Fruit fly (Drosophila melanogaster) whole organism, embryonic: ENCODE measurements around the gene CG4004.
A peak's percentile ranks its signal among the peaks of the same experiment; 100 is the strongest.

Experiments used
- Ada2b ChIP-seq: fragments of 200-800 bp; sonication (Bioruptor generic); IDR thresholded peaks from 2 replicates; pipeline ENCODE4 v1.3.6; 2022; ENCODE audit warnings: missing biosample characterization, missing genetic modification characterization
- Antp ChIP-seq: fragments of 200-800 bp; sonication (Bioruptor generic); optimal IDR thresholded peaks from 3 replicates; lab custom pipeline; 2016; ENCODE audit warnings: missing biosample characterization, missing genetic modification characterization
- BtbVII ChIP-seq: fragments of 200-800 bp; sonication (Bioruptor generic); optimal IDR thresholded peaks from 3 replicates; lab custom pipeline; 2017; ENCODE audit warnings: missing biosample characterization, mild to moderate bottlenecking, missing genetic modification characterization
- Bteb2 ChIP-seq: fragments of 200-800 bp; sonication (Bioruptor generic); optimal IDR thresholded peaks from 2 replicates; lab custom pipeline; 2016; ENCODE audit warnings: missing biosample characterization, missing genetic modification characterization
- C15 ChIP-seq: fragments of 200-800 bp; sonication (Bioruptor generic); IDR thresholded peaks from 3 replicates; pipeline ENCODE4 v1.3.6; 2022; ENCODE audit warnings: missing biosample characterization, missing genetic modification characterization
- CG10959 ChIP-seq: fragments of 200-800 bp; sonication (Bioruptor generic); IDR thresholded peaks from 2 replicates; pipeline ENCODE4 v1.3.6; 2022; ENCODE audit warnings: missing biosample characterization, missing genetic modification characterization
- CG11398 ChIP-seq: fragments of 200-800 bp; sonication (Bioruptor generic); optimal IDR thresholded peaks from 2 replicates; lab custom pipeline; 2016; ENCODE audit warnings: missing biosample characterization, missing genetic modification characterization
- CG12155 ChIP-seq: fragments of 200-800 bp; sonication (Bioruptor generic); optimal IDR thresholded peaks from 3 replicates; lab custom pipeline; 2016; ENCODE audit warnings: missing biosample characterization, missing genetic modification characterization
- CG13775 ChIP-seq: fragments of 200-800 bp; sonication (Bioruptor generic); optimal IDR thresholded peaks from 3 replicates; lab custom pipeline; 2017; ENCODE audit warnings: missing biosample characterization, mild to moderate bottlenecking, missing genetic modification characterization
- CG15269 ChIP-seq: fragments of 200-800 bp; sonication (Bioruptor generic); optimal IDR thresholded peaks from 2 replicates; lab custom pipeline; 2018; ENCODE audit warnings: missing biosample characterization, mild to moderate bottlenecking, missing genetic modification characterization, moderate library complexity
- CG15479 ChIP-seq: fragments of 200-800 bp; sonication (Bioruptor generic); optimal IDR thresholded peaks from 3 replicates; lab custom pipeline; 2019; ENCODE audit warnings: missing biosample characterization, mild to moderate bottlenecking, missing genetic modification characterization, moderate library complexity
- CG1602 ChIP-seq: fragments of 200-800 bp; sonication (Bioruptor generic); optimal IDR thresholded peaks from 3 replicates; lab custom pipeline; 2016; ENCODE audit warnings: missing biosample characterization, missing genetic modification characterization
- CG18619 ChIP-seq: fragments of 200-800 bp; sonication (Bioruptor generic); optimal IDR thresholded peaks from 3 replicates; lab custom pipeline; 2017; ENCODE audit warnings: missing biosample characterization, mild to moderate bottlenecking, missing genetic modification characterization
- CG2678 ChIP-seq: fragments of 200-800 bp; sonication (Bioruptor generic); optimal IDR thresholded peaks from 3 replicates; lab custom pipeline; 2019; ENCODE audit warnings: missing biosample characterization, mild to moderate bottlenecking, missing genetic modification characterization, moderate library complexity
- CG2875 ChIP-seq: fragments of 200-800 bp; sonication (Bioruptor generic); optimal IDR thresholded peaks from 2 replicates; lab custom pipeline; 2017; ENCODE audit warnings: missing biosample characterization, mild to moderate bottlenecking, missing genetic modification characterization, missing genetic modification reagents
- CG3065 ChIP-seq: fragments of 200-800 bp; sonication (Bioruptor generic); optimal IDR thresholded peaks from 2 replicates; lab custom pipeline; 2016; ENCODE audit warnings: missing biosample characterization, missing genetic modification characterization
- CG31441 ChIP-seq: fragments of 200-800 bp; sonication (Bioruptor generic); IDR thresholded peaks from 2 replicates; pipeline ENCODE4 v1.3.6; 2022; ENCODE audit warnings: missing biosample characterization, missing genetic modification characterization
- CG32767 ChIP-seq: fragments of 200-800 bp; sonication (Bioruptor generic); IDR thresholded peaks from 2 replicates; pipeline ENCODE4 v1.3.6; 2022; ENCODE audit warnings: missing biosample characterization, missing genetic modification characterization
- CG3838 ChIP-seq: fragments of 200-800 bp; sonication (Bioruptor generic); optimal IDR thresholded peaks from 3 replicates; lab custom pipeline; 2016; ENCODE audit warnings: missing biosample characterization, missing genetic modification characterization
- CG4360 ChIP-seq: fragments of 200-800 bp; sonication (Bioruptor generic); IDR thresholded peaks from 2 replicates; pipeline ENCODE4 v1.3.6; 2022; ENCODE audit warnings: missing biosample characterization, missing genetic modification characterization
- CG5180 ChIP-seq: fragments of 200-800 bp; sonication (Bioruptor generic); optimal IDR thresholded peaks from 3 replicates; lab custom pipeline; 2017; ENCODE audit warnings: missing biosample characterization, missing genetic modification characterization, mild to moderate bottlenecking, moderate library complexity, missing genetic modification reagents
- CG7556 ChIP-seq: fragments of 200-800 bp; sonication (Bioruptor generic); optimal IDR thresholded peaks from 2 replicates; lab custom pipeline; 2017; ENCODE audit warnings: missing biosample characterization, mild to moderate bottlenecking, missing genetic modification characterization
- CG8388 ChIP-seq: fragments of 200-800 bp; sonication (Bioruptor generic); optimal IDR thresholded peaks from 2 replicates; lab custom pipeline; 2019; ENCODE audit warnings: missing biosample characterization, mild to moderate bottlenecking, missing genetic modification characterization, moderate library complexity
- CG8478 ChIP-seq: fragments of >200 bp; optimal IDR thresholded peaks from 2 replicates; lab custom pipeline; 2018
- CG9609 ChIP-seq: fragments of 200-800 bp; sonication (Bioruptor generic); optimal IDR thresholded peaks from 3 replicates; lab custom pipeline; 2016; ENCODE audit warnings: missing biosample characterization, missing genetic modification characterization
- Camta ChIP-seq: fragments of 200-800 bp; sonication (Bioruptor generic); optimal IDR thresholded peaks from 2 replicates; lab custom pipeline; 2016; ENCODE audit warnings: missing biosample characterization, missing genetic modification characterization
- Eip74EF ChIP-seq, 2 experiments: fragments of 200-800 bp in 1 of 2; fragments of >200 bp in 1 of 2; sonication (Bioruptor generic) in 1 of 2; optimal IDR thresholded peaks; 2 replicates each; lab custom pipeline; 2017 to 2019; ENCODE audit warnings: missing biosample characterization in 2 of 2, missing genetic modification characterization in 2 of 2, mild to moderate bottlenecking in 1 of 2, moderate library complexity in 1 of 2
- Kr ChIP-seq: fragments of 200-800 bp; sonication (Bioruptor generic); optimal IDR thresholded peaks from 2 replicates; lab custom pipeline; 2017; ENCODE audit warnings: missing biosample characterization, mild to moderate bottlenecking, missing genetic modification characterization
- Med ChIP-seq: fragments of 200-800 bp; sonication (Bioruptor generic); peaks from one replicate; lab custom pipeline; 2016; ENCODE audit warnings: missing biosample characterization, missing genetic modification characterization, mild to moderate bottlenecking, inconsistent platforms, moderate library complexity
- NK7.1 ChIP-seq: fragments of 200-800 bp; sonication (Bioruptor generic); optimal IDR thresholded peaks from 3 replicates; lab custom pipeline; 2016; ENCODE audit warnings: missing biosample characterization, missing genetic modification characterization
- Nf-YA ChIP-seq: fragments of 200-800 bp; sonication (Bioruptor generic); IDR thresholded peaks from 2 replicates; pipeline ENCODE4 v1.3.6; 2022; ENCODE audit warnings: missing biosample characterization, missing genetic modification characterization
- chm ChIP-seq: fragments of 200-800 bp; sonication (Bioruptor generic); IDR thresholded peaks from 2 replicates; pipeline ENCODE4 v1.3.6; 2022; ENCODE audit warnings: missing biosample characterization, missing genetic modification characterization
- ftz-f1 ChIP-seq: fragments of 200-800 bp; sonication (Bioruptor generic); optimal IDR thresholded peaks from 2 replicates; lab custom pipeline; 2016; ENCODE audit warnings: missing biosample characterization, missing genetic modification characterization
- grau ChIP-seq: fragments of 200-800 bp; optimal IDR thresholded peaks from 3 replicates; lab custom pipeline; 2019; ENCODE audit warnings: missing biosample characterization, mild to moderate bottlenecking, missing genetic modification characterization, moderate library complexity
- her ChIP-seq: fragments of 200-800 bp; sonication (Bioruptor generic); optimal IDR thresholded peaks from 2 replicates; lab custom pipeline; 2016; ENCODE audit warnings: missing biosample characterization, missing genetic modification characterization
- kay ChIP-seq: fragments of 200-800 bp; sonication (Bioruptor generic); optimal IDR thresholded peaks from 2 replicates; lab custom pipeline; 2016; ENCODE audit warnings: missing biosample characterization, missing genetic modification characterization
- klu ChIP-seq: fragments of 200-800 bp; sonication (Bioruptor generic); IDR thresholded peaks from 2 replicates; pipeline ENCODE4 v1.3.6; 2022; ENCODE audit warnings: missing biosample characterization, missing genetic modification characterization
- knrl ChIP-seq: fragments of 200-800 bp; sonication (Bioruptor generic); IDR thresholded peaks from 3 replicates; pipeline ENCODE4 v1.3.6; 2022; ENCODE audit warnings: missing biosample characterization, missing genetic modification characterization; ENCODE audit not compliant: partially characterized antibody
- mirr ChIP-seq: fragments of 200-800 bp; sonication (Bioruptor generic); optimal IDR thresholded peaks from 3 replicates; lab custom pipeline; 2018; ENCODE audit warnings: missing biosample characterization, mild to moderate bottlenecking, missing genetic modification characterization
- nau ChIP-seq: fragments of 200-800 bp; sonication (Bioruptor generic); optimal IDR thresholded peaks from 3 replicates; lab custom pipeline; 2017; ENCODE audit warnings: missing biosample characterization, mild to moderate bottlenecking, missing genetic modification characterization, missing genetic modification reagents
- prd ChIP-seq, 3 experiments: fragments of >200 bp in 2 of 3; fragments of 200-800 bp in 1 of 3; sonication (Bioruptor generic) in 1 of 3; optimal IDR thresholded peaks in 2 of 3; IDR thresholded peaks in 1 of 3; 2 replicates in 2 of 3; 3 replicates in 1 of 3; pipeline versions ENCODE4 v1.3.6 to Lab custom; 2017 to 2022; ENCODE audit warnings: missing biosample characterization in 1 of 3, missing genetic modification characterization in 1 of 3
- rib ChIP-seq: fragments of 200-800 bp; sonication (Bioruptor generic); IDR thresholded peaks from 2 replicates; pipeline ENCODE4 v1.3.6; 2022; ENCODE audit warnings: missing biosample characterization, missing genetic modification characterization
- ro ChIP-seq: fragments of 200-800 bp; sonication (Bioruptor generic); IDR thresholded peaks from 2 replicates; pipeline ENCODE4 v1.3.6; 2022; ENCODE audit warnings: missing biosample characterization, missing genetic modification characterization
- sc ChIP-seq, 3 experiments: fragments of >200 bp in 2 of 3; fragments of 200-800 bp in 1 of 3; sonication (Bioruptor generic) in 1 of 3; optimal IDR thresholded peaks; 2 replicates in 2 of 3; 3 replicates in 1 of 3; lab custom pipeline; 2017; ENCODE audit warnings: mild to moderate bottlenecking in 1 of 3, missing biosample characterization in 1 of 3, missing genetic modification characterization in 1 of 3, missing genetic modification reagents in 1 of 3
- sens ChIP-seq: fragments of 200-800 bp; sonication (Bioruptor generic); peaks from one replicate; lab custom pipeline; 2016; ENCODE audit warnings: missing biosample characterization, missing genetic modification characterization
- ttk ChIP-seq: fragments of 200-800 bp; sonication (Bioruptor generic); IDR thresholded peaks from 2 replicates; pipeline ENCODE4 v2.1.2; 2022; ENCODE audit warnings: missing biosample characterization, missing genetic modification characterization
- usp ChIP-seq: fragments of >200 bp; optimal IDR thresholded peaks from 2 replicates; lab custom pipeline; 2017; ENCODE audit warnings: missing biosample characterization, missing genetic modification characterization
- wdn ChIP-seq: fragments of 200-800 bp; sonication (Bioruptor generic); IDR thresholded peaks from 2 replicates; pipeline ENCODE4 v1.3.6; 2022; ENCODE audit warnings: missing biosample characterization, missing genetic modification characterization
- zen ChIP-seq: fragments of 200-800 bp; sonication (Bioruptor generic); optimal IDR thresholded peaks from 3 replicates; lab custom pipeline; 2018; ENCODE audit warnings: missing biosample characterization, mild to moderate bottlenecking, missing genetic modification characterization, moderate library complexity
- zfh2 ChIP-seq: fragments of 200-800 bp; sonication (Bioruptor generic); optimal IDR thresholded peaks from 2 replicates; lab custom pipeline; 2016; ENCODE audit warnings: missing biosample characterization, missing genetic modification characterization

CG4004 gene

dm6 chrX:12737735-12738390 is 6.1 kb upstream of the CG4004 start (continued):
- TF ChIP-seq ttk (GFP tag; lab: Robert Waterston, UW): 0 out of 2 replicates have a peak, but pooled peaks have one; percentile 9
- no peak for TF ChIP-seq CG11398 (GFP tag; lab: Kevin White, UChicago)
- no peak for TF ChIP-seq CG10959 (GFP tag; lab: Robert Waterston, UW)
- no peak for TF ChIP-seq CG15479 (GFP tag; lab: Kevin White, UChicago)
- TF ChIP-seq her (GFP tag; lab: Kevin White, UChicago): no peak
- TF ChIP-seq wdn: no peak
- peak; percentile 49 for TF ChIP-seq kay (GFP tag; lab: Kevin White, UChicago)
- TF ChIP-seq rib (GFP tag; lab: Robert Waterston, UW): no peak
- TF ChIP-seq C15: no peak
- peak; percentile 84 for TF ChIP-seq CG15269
- 0 out of 2 replicates have a peak, but pooled peaks have one; percentile 25 for TF ChIP-seq Ada2b (GFP tag; lab: Robert Waterston, UW)
- peak; percentile 22 for TF ChIP-seq CG12155 (GFP tag; lab: Kevin White, UChicago)
- TF ChIP-seq CG1602 (GFP tag; lab: Kevin White, UChicago): peak; percentile 57
- no peak for TF ChIP-seq knrl (GFP tag; lab: Robert Waterston, UW)
- TF ChIP-seq CG2678 (tag; lab: Kevin White, UChicago): peak; percentile 92
- TF ChIP-seq usp: no peak
- peak; percentile 35; the same call in 1 of the 2 replicates for TF ChIP-seq CG32767 (GFP tag; lab: Robert Waterston, UW)
- TF ChIP-seq klu: no peak; the same call in 1 of the 2 replicates
- TF ChIP-seq CG31441 (GFP tag; lab: Robert Waterston, UW): peak; percentile 87
- TF ChIP-seq BtbVII (GFP tag; lab: Kevin White, UChicago): peak; percentile 61
- no peak for TF ChIP-seq zfh2 (GFP tag; lab: Kevin White, UChicago)
- no peak for TF ChIP-seq CG9609
- TF ChIP-seq Eip74EF (GFP tag; optimal IDR thresholded peaks at IDR 0.05; lab: Kevin White, UChicago): peak in 1 of 2 experiments; percentile 79
- no peak for TF ChIP-seq ro (GFP tag; lab: Robert Waterston, UW)
- no peak for TF ChIP-seq prd (optimal IDR thresholded peaks at IDR 0.05; lab: Kevin White, UChicago)
- peak; percentile 50; the same call in 2 of the 3 replicates for TF ChIP-seq prd (GFP tag; IDR thresholded peaks at IDR 0.05; lab: Robert Waterston, UW)
- TF ChIP-seq CG18619 (GFP tag; lab: Kevin White, UChicago): peak; percentile 77
- TF ChIP-seq chm (GFP tag; lab: Robert Waterston, UW): no peak
- peak; percentile 1 for TF ChIP-seq Bteb2 (GFP tag; lab: Kevin White, UChicago)
- TF ChIP-seq CG8478: no peak
- peak; percentile 86 for TF ChIP-seq CG7556 (GFP tag; lab: Kevin White, UChicago)
- no peak for TF ChIP-seq CG3838 (GFP tag; lab: Kevin White, UChicago)
- TF ChIP-seq CG8388 (GFP tag; lab: Kevin White, UChicago): peak; percentile 80
- TF ChIP-seq nau (GFP tag; lab: Kevin White, UChicago): peak; percentile 25
- TF ChIP-seq CG4360 (GFP tag; lab: Robert Waterston, UW): no peak
- TF ChIP-seq Med (GFP tag; lab: Kevin White, UChicago): peak; percentile 65
- TF ChIP-seq CG3065 (GFP tag; lab: Kevin White, UChicago): no peak
- peak; percentile 92 for TF ChIP-seq sens (GFP tag; lab: Kevin White, UChicago)
- peak; percentile 69 for TF ChIP-seq CG13775 (GFP tag; lab: Kevin White, UChicago)
- TF ChIP-seq mirr: no peak
- TF ChIP-seq CG2875 (GFP tag; lab: Kevin White, UChicago): peak; percentile 41
- no peak for TF ChIP-seq sc (optimal IDR thresholded peaks at IDR 0.05; lab: Kevin White, UChicago)
- TF ChIP-seq sc (GFP tag; optimal IDR thresholded peaks at IDR 0.05; lab: Kevin White, UChicago): peak; percentile 57
- peak; percentile 26; the same call in 1 of the 2 replicates for TF ChIP-seq Nf-YA (GFP tag; lab: Robert Waterston, UW)
- TF ChIP-seq CG5180 (GFP tag; lab: Kevin White, UChicago): no peak
- TF ChIP-seq NK7.1 (GFP tag; lab: Kevin White, UChicago): no peak
- TF ChIP-seq Antp: no peak
- TF ChIP-seq grau (tag; lab: Kevin White, UChicago): peak; percentile 81
- TF ChIP-seq zen (tag; lab: Kevin White, UChicago): peak; percentile 29
- no peak for TF ChIP-seq Kr (GFP tag; lab: Kevin White, UChicago)
- peak; percentile 36 for TF ChIP-seq Camta
- no peak for TF ChIP-seq ftz-f1
